Worm (Caenorhabditis elegans) whole organism, young adult: ENCODE results near the gene F10D7.3.

Source experiments
- B0261.1 ChIP-seq: sonication (generic microtip); optimal IDR thresholded peaks from 2 replicates; lab custom pipeline; 2016; ENCODE audit warnings: mild to moderate bottlenecking, missing genetic modification characterization, moderate library complexity, missing compliant biosample characterization
- B0336.3 ChIP-seq: fragments of 200-800 bp; sonication (Bioruptor generic); IDR thresholded peaks from 2 replicates; pipeline ENCODE4 v1.3.6; 2022; ENCODE audit warnings: missing genetic modification characterization, missing compliant biosample characterization
- C17E4.6 ChIP-seq: fragments of 200-800 bp; sonication (Bioruptor generic); IDR thresholded peaks from 2 replicates; pipeline ENCODE4 v1.3.6; 2022; ENCODE audit warnings: missing genetic modification reagents, missing genetic modification characterization, missing compliant biosample characterization
- F10E7.11 ChIP-seq: sonication (generic microtip); optimal IDR thresholded peaks from 2 replicates; lab custom pipeline; 2017; ENCODE audit warnings: mild to moderate bottlenecking, missing genetic modification characterization, moderate library complexity, missing compliant biosample characterization
- F22D6.2 ChIP-seq: sonication (generic microtip); optimal IDR thresholded peaks from 2 replicates; lab custom pipeline; 2016; ENCODE audit warnings: mild to moderate bottlenecking, missing genetic modification characterization, missing compliant biosample characterization
- F39B2.1 ChIP-seq: fragments of 200-800 bp; sonication (Bioruptor generic); IDR thresholded peaks from 2 replicates; pipeline ENCODE4 v1.3.6; 2022; ENCODE audit warnings: missing genetic modification reagents, missing genetic modification characterization, missing compliant biosample characterization
- F49E8.2 ChIP-seq: sonication (generic microtip); optimal IDR thresholded peaks from 3 replicates; lab custom pipeline; 2017; ENCODE audit warnings: missing genetic modification characterization, mild to moderate bottlenecking, missing compliant biosample characterization, antibody characterized with exemption, moderate library complexity; ENCODE audit not compliant: insufficient read depth
- F55B11.4 ChIP-seq: sonication (generic microtip); optimal IDR thresholded peaks from 2 replicates; lab custom pipeline; 2016; ENCODE audit warnings: missing compliant biosample characterization, missing genetic modification characterization, borderline replicate concordance; ENCODE audit not compliant: insufficient read depth
- F57A8.1 ChIP-seq: fragments of 200-800 bp; sonication (Bioruptor generic); optimal IDR thresholded peaks from 2 replicates; lab custom pipeline; 2018; ENCODE audit warnings: mild to moderate bottlenecking, missing genetic modification characterization, moderate library complexity, missing compliant biosample characterization
- T07F8.4 ChIP-seq: sonication (generic microtip); optimal IDR thresholded peaks from 2 replicates; lab custom pipeline; 2016; ENCODE audit warnings: mild to moderate bottlenecking, missing genetic modification characterization, moderate library complexity, missing compliant biosample characterization
- Y79H2A.3 ChIP-seq: fragments of 200-800 bp; sonication (Bioruptor generic); conservative IDR thresholded peaks from 2 replicates; pipeline ENCODE4 v1.3.6; 2022; ENCODE audit warnings: missing genetic modification reagents, missing genetic modification characterization, missing compliant biosample characterization
- Y95B8A.8 ChIP-seq: fragments of 200-800 bp; sonication (Bioruptor generic); IDR thresholded peaks from 2 replicates; pipeline ENCODE4 v1.3.6; 2022; ENCODE audit warnings: missing genetic modification reagents, missing genetic modification characterization, missing compliant biosample characterization
- akir-1 ChIP-seq: fragments of 200-800 bp; sonication (Bioruptor generic); optimal IDR thresholded peaks from 2 replicates; lab custom pipeline; 2018; ENCODE audit warnings: mild to moderate bottlenecking, missing genetic modification characterization, moderate library complexity, missing compliant biosample characterization
- athp-1 ChIP-seq: sonication (generic microtip); optimal IDR thresholded peaks from 2 replicates; lab custom pipeline; 2017; ENCODE audit warnings: mild to moderate bottlenecking, missing genetic modification characterization, missing compliant biosample characterization
- bed-1 ChIP-seq: fragments of 200-800 bp; sonication (Bioruptor generic); IDR thresholded peaks from 2 replicates; pipeline ENCODE4 v1.3.6; 2022; ENCODE audit warnings: missing genetic modification reagents, missing genetic modification characterization, missing compliant biosample characterization
- ccch-3 ChIP-seq: fragments of 200-800 bp; sonication (Bioruptor generic); optimal IDR thresholded peaks from 2 replicates; lab custom pipeline; 2018; ENCODE audit warnings: mild to moderate bottlenecking, missing genetic modification characterization, missing compliant biosample characterization
- ceh-79 ChIP-seq: sonication (generic microtip); optimal IDR thresholded peaks from 2 replicates; lab custom pipeline; 2017; ENCODE audit warnings: mild to moderate bottlenecking, missing genetic modification characterization, missing compliant biosample characterization
- die-1 ChIP-seq: sonication (generic microtip); optimal IDR thresholded peaks from 2 replicates; lab custom pipeline; 2016; ENCODE audit warnings: missing genotype, mild to moderate bottlenecking, missing genetic modification characterization, missing compliant biosample characterization
- egl-18 ChIP-seq: fragments of 200-800 bp; sonication (Bioruptor generic); IDR thresholded peaks from 2 replicates; pipeline ENCODE4 v1.3.6; 2022; ENCODE audit warnings: missing genetic modification reagents, missing genetic modification characterization, missing compliant biosample characterization
- egl-44 ChIP-seq: fragments of 200-800 bp; sonication (Bioruptor generic); IDR thresholded peaks from 2 replicates; pipeline ENCODE4 v1.3.6; 2022; ENCODE audit warnings: missing genetic modification reagents, missing genetic modification characterization, missing compliant biosample characterization
- ekl-4 ChIP-seq: fragments of 200-800 bp; sonication (Bioruptor generic); IDR thresholded peaks from 2 replicates; pipeline ENCODE4 v1.3.6; 2022; ENCODE audit warnings: missing genetic modification reagents, missing genetic modification characterization, missing compliant biosample characterization
- ets-4 ChIP-seq: fragments of 200-800 bp; sonication (Bioruptor generic); optimal IDR thresholded peaks from 2 replicates; lab custom pipeline; 2018; ENCODE audit warnings: mild to moderate bottlenecking, missing genetic modification characterization, missing compliant biosample characterization
- fkh-3 ChIP-seq: sonication (generic microtip); optimal IDR thresholded peaks from 2 replicates; lab custom pipeline; 2016; ENCODE audit warnings: mild to moderate bottlenecking, missing genetic modification characterization, missing compliant biosample characterization
- hlh-12 ChIP-seq: sonication (generic microtip); optimal IDR thresholded peaks from 2 replicates; lab custom pipeline; 2016; ENCODE audit warnings: missing genetic modification characterization, missing compliant biosample characterization
- hlh-26 ChIP-seq: fragments of 200-800 bp; sonication (Bioruptor generic); conservative IDR thresholded peaks from 2 replicates; pipeline ENCODE4 v1.3.6; 2022; ENCODE audit warnings: missing genetic modification reagents, missing genetic modification characterization, missing compliant biosample characterization
- hmg-20 ChIP-seq: fragments of 200-800 bp; sonication (Bioruptor generic); IDR thresholded peaks from 2 replicates; pipeline ENCODE4 v1.3.6; 2022; ENCODE audit warnings: missing genetic modification reagents, missing genetic modification characterization, missing compliant biosample characterization
- lin-26 ChIP-seq: fragments of 200-800 bp; sonication (Bioruptor generic); IDR thresholded peaks from 2 replicates; pipeline ENCODE4 v1.3.6; 2022; ENCODE audit warnings: missing genetic modification reagents, missing genetic modification characterization, missing compliant biosample characterization
- lin-40 ChIP-seq: sonication (generic microtip); optimal IDR thresholded peaks from 2 replicates; lab custom pipeline; 2016; ENCODE audit warnings: missing genetic modification characterization, mild to moderate bottlenecking, missing compliant biosample characterization, missing genotype, missing genetic modification reagents
- lsl-1 ChIP-seq: fragments of 200-800 bp; sonication (Bioruptor generic); optimal IDR thresholded peaks from 2 replicates; lab custom pipeline; 2018; ENCODE audit warnings: mild to moderate bottlenecking, missing genetic modification characterization, moderate library complexity, missing compliant biosample characterization
- madf-8 ChIP-seq: fragments of 200-800 bp; sonication (Bioruptor generic); conservative IDR thresholded peaks from 2 replicates; pipeline ENCODE4 v1.3.6; 2022; ENCODE audit warnings: missing genetic modification reagents, missing genetic modification characterization, missing compliant biosample characterization
- nfyb-1 ChIP-seq: fragments of 200-800 bp; sonication (Bioruptor generic); IDR thresholded peaks from 2 replicates; pipeline ENCODE4 v1.3.6; 2022; ENCODE audit warnings: missing genetic modification reagents, missing genetic modification characterization, missing compliant biosample characterization
- nhr-27 ChIP-seq: fragments of 200-800 bp; sonication (Bioruptor generic); optimal IDR thresholded peaks from 2 replicates; lab custom pipeline; 2018; ENCODE audit warnings: mild to moderate bottlenecking, missing genetic modification characterization, moderate library complexity, missing compliant biosample characterization
- nhr-80 ChIP-seq: sonication (generic microtip); optimal IDR thresholded peaks from 2 replicates; lab custom pipeline; 2016; ENCODE audit warnings: missing genetic modification characterization, missing compliant biosample characterization
- pha-4 ChIP-seq: fragments of 150-350 bp; sonication (generic microtip); optimal IDR thresholded peaks from 2 replicates; lab custom pipeline; 2014; ENCODE audit warnings: missing biosample characterization, missing genetic modification reagents, missing genetic modification characterization
- sea-2 ChIP-seq: fragments of 200-800 bp; sonication (Bioruptor generic); IDR thresholded peaks from 2 replicates; pipeline ENCODE4 v1.3.6; 2022; ENCODE audit warnings: missing genetic modification characterization, missing compliant biosample characterization
- snpc-3.4 ChIP-seq: sonication (generic microtip); optimal IDR thresholded peaks from 2 replicates; lab custom pipeline; 2017; ENCODE audit warnings: missing genetic modification characterization, mild to moderate bottlenecking, missing compliant biosample characterization, antibody characterized with exemption, moderate library complexity, missing genotype, missing genetic modification reagents
- somi-1 ChIP-seq: fragments of 200-800 bp; sonication (Bioruptor generic); optimal IDR thresholded peaks from 2 replicates; lab custom pipeline; 2018; ENCODE audit warnings: mild to moderate bottlenecking, missing genetic modification characterization, missing compliant biosample characterization
- sptf-2 ChIP-seq: fragments of 200-800 bp; sonication (Bioruptor generic); optimal IDR thresholded peaks from 2 replicates; lab custom pipeline; 2018; ENCODE audit warnings: mild to moderate bottlenecking, missing genetic modification characterization, missing compliant biosample characterization
- tbp1 ChIP-seq: fragments of 200-800 bp; sonication (Bioruptor generic); optimal IDR thresholded peaks from 2 replicates; lab custom pipeline; 2018; ENCODE audit warnings: mild to moderate bottlenecking, missing genetic modification characterization, missing compliant biosample characterization
- unc-62 ChIP-seq: fragments of 150-350 bp; optimal IDR thresholded peaks from 2 replicates; lab custom pipeline; 2014; ENCODE audit warnings: missing biosample characterization, missing genetic modification reagents, missing genetic modification characterization
- ztf-26 ChIP-seq: sonication (generic microtip); optimal IDR thresholded peaks from 2 replicates; lab custom pipeline; 2017; ENCODE audit warnings: missing genetic modification characterization, missing compliant biosample characterization
- ztf-28 ChIP-seq: fragments of 200-800 bp; sonication (Bioruptor generic); IDR thresholded peaks from 2 replicates; pipeline ENCODE4 v1.3.6; 2022; ENCODE audit warnings: missing genetic modification reagents, missing genetic modification characterization, missing compliant biosample characterization
- ztf-3 ChIP-seq: fragments of 200-800 bp; sonication (Bioruptor generic); optimal IDR thresholded peaks from 2 replicates; lab custom pipeline; 2018; ENCODE audit warnings: mild to moderate bottlenecking, missing genetic modification characterization, missing compliant biosample characterization

F10D7.3 gene

DNA sequence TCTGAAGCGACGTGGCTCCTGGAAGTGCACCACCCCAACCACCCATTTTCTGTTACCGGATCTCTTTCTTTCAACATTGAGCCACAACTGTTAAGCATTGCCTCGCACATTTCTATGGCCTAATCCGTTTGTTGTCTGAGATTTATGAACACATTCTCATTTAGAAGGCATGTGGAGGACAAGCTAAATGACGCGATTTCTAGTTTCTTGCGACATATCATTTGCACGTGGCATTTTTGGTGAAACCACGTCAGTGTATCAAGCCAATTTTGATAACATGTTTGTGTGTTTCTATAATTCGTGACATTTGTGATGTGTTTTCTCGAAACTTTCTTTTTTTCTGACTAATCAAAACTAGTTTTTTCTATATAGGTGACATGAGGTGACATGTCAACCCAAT, 17.7 kb downstream of the F10D7.3 start:
- no peak for TF ChIP-seq fkh-3 (tag; lab: Kevin White, UChicago)
- TF ChIP-seq ztf-26 (tag; lab: Kevin White, UChicago) = no peak
- TF ChIP-seq lin-40 (tag; lab: Kevin White, UChicago) = no peak
- no peak for TF ChIP-seq madf-8 (GFP tag; lab: Robert Waterston, UW)
- TF ChIP-seq athp-1 (tag; lab: Kevin White, UChicago) = no peak
- TF ChIP-seq ceh-79 (tag; lab: Kevin White, UChicago) = no peak
- no peak for TF ChIP-seq nfyb-1 (GFP tag; lab: Robert Waterston, UW)
- TF ChIP-seq lsl-1 (GFP tag; lab: Kevin White, UChicago) = no peak
- no peak for TF ChIP-seq akir-1 (GFP tag; lab: Kevin White, UChicago)
- no peak for TF ChIP-seq sptf-2 (GFP tag; lab: Kevin White, UChicago)
- TF ChIP-seq B0261.1 (tag; lab: Kevin White, UChicago) = no peak
- no peak for TF ChIP-seq F10E7.11 (tag; lab: Kevin White, UChicago)

DNA sequence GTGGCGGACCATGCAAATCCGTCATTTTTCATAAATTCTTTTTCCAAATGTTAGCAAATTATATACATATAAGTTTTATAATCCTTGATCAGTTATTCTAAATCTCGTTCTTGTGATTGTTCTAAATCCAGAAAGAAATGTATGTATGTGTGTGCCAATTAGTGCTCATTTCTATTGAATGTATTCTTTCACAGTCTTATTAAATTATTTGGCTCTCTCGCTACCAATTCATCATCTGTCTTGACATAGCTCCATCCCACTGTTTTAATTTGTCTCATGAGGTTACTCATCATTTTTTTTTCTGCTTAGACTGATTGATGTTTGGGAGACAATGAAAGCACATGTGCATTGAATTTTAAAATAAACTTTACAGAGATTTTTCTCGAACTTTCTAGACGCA, 19.0 kb downstream of the F10D7.3 start:
- TF ChIP-seq Y95B8A.8 (GFP tag; lab: Robert Waterston, UW) (no peak), ekl-4 (GFP tag; lab: Robert Waterston, UW) (no peak), sptf-2 (GFP tag; lab: Kevin White, UChicago) (no peak), hmg-20 (GFP tag; lab: Robert Waterston, UW) (no peak), madf-8 (GFP tag; lab: Robert Waterston, UW) (no peak), nhr-27 (tag; lab: Kevin White, UChicago) (no peak), T07F8.4 (tag; lab: Kevin White, UChicago) (no peak)
- TF ChIP-seq, all 124 proteins: peak for 0

DNA sequence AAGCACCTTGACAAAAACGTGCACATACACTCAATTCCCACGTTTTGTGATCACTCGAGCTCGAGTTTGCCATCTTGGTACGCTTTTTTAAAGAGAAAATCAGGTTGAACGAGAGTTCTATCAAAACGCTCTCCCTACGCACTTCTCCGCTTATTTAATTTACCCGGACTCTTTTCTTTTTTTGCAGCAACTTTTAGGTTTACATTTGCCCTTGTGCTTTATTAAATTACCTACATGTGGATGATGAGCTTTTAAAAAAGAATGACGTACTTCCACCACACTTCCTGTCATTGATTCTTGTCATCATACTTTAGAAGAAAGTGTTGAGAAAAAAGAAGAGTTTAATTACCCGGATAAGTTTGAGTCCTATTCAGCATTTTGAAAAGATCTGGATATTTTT, 22.3 kb downstream of the F10D7.3 start:
- TF ChIP-seq tbp1 (GFP tag; lab: Kevin White, UChicago) = no peak
- TF ChIP-seq pha-4 (tag; lab: Kevin White, UChicago) = no peak
- no peak for TF ChIP-seq lin-40 (tag; lab: Kevin White, UChicago)
- TF ChIP-seq F57A8.1 (GFP tag; lab: Kevin White, UChicago) = no peak
- TF ChIP-seq unc-62 (GFP tag; lab: Kevin White, UChicago) = no peak
- no peak for TF ChIP-seq ccch-3 (GFP tag; lab: Kevin White, UChicago)
- no peak for TF ChIP-seq ets-4 (GFP tag; lab: Kevin White, UChicago)
- TF ChIP-seq ztf-28 (GFP tag; lab: Robert Waterston, UW) = no peak
- no peak for TF ChIP-seq ztf-3 (GFP tag; lab: Kevin White, UChicago)
- TF ChIP-seq egl-18 (GFP tag; lab: Robert Waterston, UW) = no peak
- no peak for TF ChIP-seq F49E8.2
- no peak for TF ChIP-seq F55B11.4 (tag; lab: Kevin White, UChicago)
- no peak for TF ChIP-seq lin-26 (GFP tag; lab: Robert Waterston, UW)
- TF ChIP-seq, all 124 proteins: peak for 0

DNA sequence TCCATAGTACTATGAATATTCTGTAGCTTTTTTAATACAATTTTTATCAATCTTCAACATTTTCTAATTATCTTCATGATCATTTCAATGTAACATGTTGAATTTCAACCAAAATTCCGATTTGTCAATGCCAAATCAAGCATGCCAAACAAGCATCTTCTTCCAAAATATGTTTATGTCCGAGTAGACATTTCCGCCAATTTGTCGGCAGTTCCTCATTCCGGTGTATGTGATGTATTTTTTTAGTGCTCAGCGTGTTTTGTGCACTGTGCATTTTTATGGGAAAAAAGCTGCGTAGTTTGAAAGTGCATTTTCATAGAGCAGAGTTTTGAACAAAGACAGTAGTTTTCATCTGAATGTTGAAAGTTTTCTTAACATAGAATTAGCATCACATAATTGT, 25.0 kb downstream of the F10D7.3 start:
- TF ChIP-seq die-1 (tag; lab: Kevin White, UChicago) = no peak
- no peak for TF ChIP-seq C17E4.6 (GFP tag; lab: Robert Waterston, UW)
- no peak for TF ChIP-seq B0336.3 (GFP tag; lab: Robert Waterston, UW)
- no peak for TF ChIP-seq hlh-26
- no peak for TF ChIP-seq sea-2 (GFP tag; lab: Robert Waterston, UW)
- no peak for TF ChIP-seq athp-1 (tag; lab: Kevin White, UChicago)
- TF ChIP-seq bed-1 = no peak
- no peak for TF ChIP-seq ccch-3 (GFP tag; lab: Kevin White, UChicago)
- no peak for TF ChIP-seq snpc-3.4 (tag; lab: Kevin White, UChicago)
- TF ChIP-seq hlh-12 (tag; lab: Kevin White, UChicago) = no peak
- no peak for TF ChIP-seq F22D6.2 (tag; lab: Kevin White, UChicago)
- TF ChIP-seq Y79H2A.3 (GFP tag; lab: Robert Waterston, UW) = no peak
- TF ChIP-seq egl-44 (GFP tag; lab: Robert Waterston, UW) = no peak
- no peak for TF ChIP-seq F39B2.1 (GFP tag; lab: Robert Waterston, UW)
- no peak for TF ChIP-seq F10E7.11 (tag; lab: Kevin White, UChicago)
- no peak for TF ChIP-seq lin-40 (tag; lab: Kevin White, UChicago)
- no peak for TF ChIP-seq somi-1 (GFP tag; lab: Kevin White, UChicago)
- no peak for TF ChIP-seq Y95B8A.8 (GFP tag; lab: Robert Waterston, UW)
- no peak for TF ChIP-seq nhr-80 (tag; lab: Kevin White, UChicago)
